Fruit fly (Drosophila melanogaster): Measurements from ENCODE around the gene WRNexo.

WRNexo gene

dm6 chr3R:18365978-18366643, at the start of gene WRNexo, which contains the start of gene Nup43 (continued):
- peak; percentile 2 for TF ChIP-seq Ets96B (tag; optimal IDR thresholded peaks at IDR 0.05)
- peak; percentile 30 for TF ChIP-seq CG3919 (GFP tag; optimal IDR thresholded peaks at IDR 0.05)
- no peak for TF ChIP-seq Lpt (GFP tag; optimal IDR thresholded peaks at IDR 0.05)
- TF ChIP-seq CG6276 (GFP tag; optimal IDR thresholded peaks at IDR 0.05) = no peak
- no peak for TF ChIP-seq Hr38 (GFP tag; optimal IDR thresholded peaks at IDR 0.05)
- no peak for TF ChIP-seq CG16779 (tag; optimal IDR thresholded peaks at IDR 0.05)
- TF ChIP-seq CG34406 (GFP tag; optimal IDR thresholded peaks at IDR 0.05) = peak; percentile 22
- TF ChIP-seq CG6808 (GFP tag; optimal IDR thresholded peaks at IDR 0.05) = no peak

- TF ChIP-seq Smox (GFP tag; optimal IDR thresholded peaks at IDR 0.05) (no peak), Sox102F (GFP tag; optimal IDR thresholded peaks at IDR 0.05) (no peak), CG34406 (GFP tag; optimal IDR thresholded peaks at IDR 0.05) (peak; percentile 9), CG3032 (tag; optimal IDR thresholded peaks at IDR 0.05) (no peak), Gug (GFP tag; IDR thresholded peaks at IDR 0.05) (no peak), Sox14 (GFP tag; optimal IDR thresholded peaks at IDR 0.05) (peak; percentile 47), Ets21C (GFP tag; optimal IDR thresholded peaks at IDR 0.05) (no peak), fkh (GFP tag; optimal IDR thresholded peaks at IDR 0.05) (peak; percentile 91), Hr39 (GFP tag; optimal IDR thresholded peaks at IDR 0.05) (peak; percentile 39), CG6163 (GFP tag; IDR thresholded peaks at IDR 0.05) (peak; percentile 22; the same call in 1 of the 3 replicates), CG10669 (GFP tag; optimal IDR thresholded peaks at IDR 0.05) (no peak), CG16779 (tag; optimal IDR thresholded peaks at IDR 0.05) (no peak), cyc (GFP tag; optimal IDR thresholded peaks at IDR 0.05) (peak; percentile 31), CG31627 (GFP tag; optimal IDR thresholded peaks at IDR 0.05) (peak; percentile 56), lz (GFP tag; optimal IDR thresholded peaks at IDR 0.05) (peak; percentile 37), Eip75B (GFP tag; optimal IDR thresholded peaks at IDR 0.05) (peak; percentile 37), Blimp-1 (GFP tag; optimal IDR thresholded peaks at IDR 0.05) (no peak), CG15336 (GFP tag; IDR thresholded peaks at IDR 0.05) (peak; percentile 43), CG9139 (GFP tag; optimal IDR thresholded peaks at IDR 0.05) (no peak), Lpt (GFP tag; optimal IDR thresholded peaks at IDR 0.05) (peak; percentile 47), CG8119 (GFP tag; IDR thresholded peaks at IDR 0.05) (no peak), dsx (GFP tag; optimal IDR thresholded peaks at IDR 0.05; ENCODE audit: poor library complexity, severe bottlenecking) (peak; percentile 20), fd59A (GFP tag; optimal IDR thresholded peaks at IDR 0.05) (no peak), salr (GFP tag; optimal IDR thresholded peaks at IDR 0.05) (peak in 1 of 2 experiments; percentile 20), dac (GFP tag; optimal IDR thresholded peaks at IDR 0.05) (peak; percentile 19), Ets96B (tag; optimal IDR thresholded peaks at IDR 0.05) (no peak), CG32006 (GFP tag; optimal IDR thresholded peaks at IDR 0.05) (no peak), CG11762 (GFP tag; optimal IDR thresholded peaks at IDR 0.05; ENCODE audit: insufficient read depth) (no peak), Met (GFP tag; optimal IDR thresholded peaks at IDR 0.05) (no peak), CG1621 (tag; optimal IDR thresholded peaks at IDR 0.05) (peak; percentile 19), OdsH (GFP tag; optimal IDR thresholded peaks at IDR 0.05) (no peak), Eip78C (GFP tag) (peak; percentile 82), Hr4 (GFP tag; optimal IDR thresholded peaks at IDR 0.05) (peak; percentile 12), CG3919 (GFP tag; optimal IDR thresholded peaks at IDR 0.05) (peak; percentile 54), ss (GFP tag; optimal IDR thresholded peaks at IDR 0.05) (no peak), Hr38 (GFP tag; optimal IDR thresholded peaks at IDR 0.05) (no peak), CG4318 (GFP tag; optimal IDR thresholded peaks at IDR 0.05) (no peak)
Observed at dm6 chr3R:18412279-18413214, 46.6 kb upstream of the WRNexo start, which contains the start of gene CG31122. CG31122 (minus strand) TSS chr3R:18412874.

All from whole organism, prepupa.